Fruit fly (Drosophila melanogaster) whole organism, embryonic: ENCODE results near the gene usp.

Experiments
- B-H2 ChIP-seq: fragments of 200-800 bp; sonication (Bioruptor generic); optimal IDR thresholded peaks from 2 replicates; lab custom pipeline; 2018; ENCODE audit warnings: missing biosample characterization, mild to moderate bottlenecking, missing genetic modification characterization
- Bteb2 ChIP-seq: fragments of 200-800 bp; sonication (Bioruptor generic); optimal IDR thresholded peaks from 2 replicates; lab custom pipeline; 2016; ENCODE audit warnings: missing biosample characterization, missing genetic modification characterization
- CG10267 ChIP-seq: fragments of 200-800 bp; sonication (Bioruptor generic); optimal IDR thresholded peaks from 2 replicates; lab custom pipeline; 2018; ENCODE audit warnings: missing biosample characterization, mild to moderate bottlenecking, missing genetic modification characterization, moderate library complexity
- CG10274 ChIP-seq: fragments of 200-800 bp; sonication (Bioruptor generic); optimal IDR thresholded peaks from 3 replicates; lab custom pipeline; 2017; ENCODE audit warnings: missing biosample characterization, mild to moderate bottlenecking, missing genetic modification characterization
- CG13624 ChIP-seq: fragments of 200-800 bp; sonication (Bioruptor generic); optimal IDR thresholded peaks from 2 replicates; lab custom pipeline; 2016; ENCODE audit warnings: missing biosample characterization, missing genetic modification characterization
- CG14710 ChIP-seq: fragments of 200-800 bp; sonication (Bioruptor generic); optimal IDR thresholded peaks from 3 replicates; lab custom pipeline; 2019; ENCODE audit warnings: missing biosample characterization, mild to moderate bottlenecking, missing genetic modification characterization, moderate library complexity
- CG15011 ChIP-seq: fragments of 200-800 bp; sonication (Bioruptor generic); optimal IDR thresholded peaks from 3 replicates; lab custom pipeline; 2018; ENCODE audit warnings: missing biosample characterization, mild to moderate bottlenecking, missing genetic modification characterization
- CG16813 ChIP-seq: fragments of 200-800 bp; sonication (Bioruptor generic); IDR thresholded peaks from 3 replicates; pipeline ENCODE4 v1.3.6; 2022; ENCODE audit warnings: missing biosample characterization, missing genetic modification characterization; ENCODE audit not compliant: partially characterized antibody
- CG17359 ChIP-seq: fragments of 200-800 bp; sonication (Bioruptor generic); optimal IDR thresholded peaks from 3 replicates; lab custom pipeline; 2018; ENCODE audit warnings: missing biosample characterization, mild to moderate bottlenecking, missing genetic modification characterization, moderate library complexity
- CG2129 ChIP-seq: fragments of 200-800 bp; sonication (Bioruptor generic); IDR thresholded peaks from 2 replicates; pipeline ENCODE4 v1.3.6; 2022; ENCODE audit warnings: missing biosample characterization, missing genetic modification characterization; ENCODE audit not compliant: partially characterized antibody
- CG2199 ChIP-seq: fragments of 200-800 bp; sonication (Bioruptor generic); IDR thresholded peaks from 3 replicates; pipeline ENCODE4 v1.3.6; 2022; ENCODE audit warnings: missing biosample characterization, missing genetic modification characterization
- CG31441 ChIP-seq: fragments of 200-800 bp; sonication (Bioruptor generic); IDR thresholded peaks from 2 replicates; pipeline ENCODE4 v1.3.6; 2022; ENCODE audit warnings: missing biosample characterization, missing genetic modification characterization
- CG4617 ChIP-seq: fragments of 200-800 bp; sonication (Bioruptor generic); optimal IDR thresholded peaks from 3 replicates; lab custom pipeline; 2016; ENCODE audit warnings: missing biosample characterization, missing genetic modification characterization, borderline replicate concordance
- CG5953 ChIP-seq: fragments of 200-800 bp; sonication (Bioruptor generic); IDR thresholded peaks from 2 replicates; pipeline ENCODE4 v1.3.6; 2022; ENCODE audit warnings: missing biosample characterization, missing genetic modification characterization
- CG7372 ChIP-seq: fragments of 200-800 bp; sonication (Bioruptor generic); IDR thresholded peaks from 2 replicates; pipeline ENCODE4 v1.3.6; 2022; ENCODE audit warnings: missing biosample characterization, missing genetic modification characterization
- CG8924 ChIP-seq: fragments of 200-800 bp; optimal IDR thresholded peaks from 3 replicates; lab custom pipeline; 2019; ENCODE audit warnings: missing biosample characterization, mild to moderate bottlenecking, missing genetic modification characterization, moderate library complexity
- CG9797 ChIP-seq: fragments of 200-800 bp; sonication (Bioruptor generic); optimal IDR thresholded peaks from 3 replicates; lab custom pipeline; 2018; ENCODE audit warnings: missing biosample characterization, mild to moderate bottlenecking, missing genetic modification characterization
- Dip2 ChIP-seq: fragments of 200-800 bp; sonication (Bioruptor generic); IDR thresholded peaks from 2 replicates; pipeline ENCODE4 v1.3.6; 2022; ENCODE audit warnings: missing biosample characterization, missing genetic modification characterization
- Eip74EF ChIP-seq, 2 experiments: fragments of 200-800 bp in 1 of 2; fragments of >200 bp in 1 of 2; sonication (Bioruptor generic) in 1 of 2; optimal IDR thresholded peaks; 2 replicates each; lab custom pipeline; 2017 to 2019; ENCODE audit warnings: missing biosample characterization in 2 of 2, missing genetic modification characterization in 2 of 2, mild to moderate bottlenecking in 1 of 2, moderate library complexity in 1 of 2
- Hr3 ChIP-seq: fragments of 200-800 bp; sonication (Bioruptor generic); optimal IDR thresholded peaks from 3 replicates; lab custom pipeline; 2016; ENCODE audit warnings: missing biosample characterization, missing genetic modification characterization
- Max ChIP-seq: fragments of 200-800 bp; sonication (Bioruptor generic); optimal IDR thresholded peaks from 2 replicates; lab custom pipeline; 2016; ENCODE audit warnings: missing biosample characterization, mild to moderate bottlenecking, missing genetic modification characterization
- PHDP ChIP-seq: fragments of 200-800 bp; sonication (Bioruptor generic); optimal IDR thresholded peaks from 3 replicates; lab custom pipeline; 2018; ENCODE audit warnings: missing biosample characterization, mild to moderate bottlenecking, missing genetic modification characterization, moderate library complexity
- Pdp1 ChIP-seq, 2 experiments: fragments of 200-800 bp; sonication (Bioruptor generic); optimal IDR thresholded peaks; 3 replicates each; lab custom pipeline; 2016; ENCODE audit warnings: missing biosample characterization in 2 of 2, missing genetic modification characterization in 2 of 2, mild to moderate bottlenecking in 1 of 2, moderate library complexity in 1 of 2
- Scr ChIP-seq: fragments of 200-800 bp; sonication (Bioruptor generic); IDR thresholded peaks from 2 replicates; pipeline ENCODE4 v1.3.6; 2022; ENCODE audit warnings: missing biosample characterization, missing genetic modification characterization; ENCODE audit not compliant: partially characterized antibody
- Sox100B ChIP-seq: fragments of 200-800 bp; sonication (Bioruptor generic); optimal IDR thresholded peaks from 3 replicates; lab custom pipeline; 2018; ENCODE audit warnings: missing biosample characterization, mild to moderate bottlenecking, missing genetic modification characterization
- Sry-β ChIP-seq: fragments of 200-800 bp; sonication (Bioruptor generic); optimal IDR thresholded peaks from 2 replicates; lab custom pipeline; 2018; ENCODE audit warnings: missing biosample characterization, mild to moderate bottlenecking, missing genetic modification characterization, moderate library complexity
- Sry-δ ChIP-seq: fragments of 200-800 bp; sonication (Bioruptor generic); optimal IDR thresholded peaks from 2 replicates; lab custom pipeline; 2016; ENCODE audit warnings: missing biosample characterization, missing genetic modification characterization
- Ssrp ChIP-seq: fragments of 200-800 bp; sonication (Bioruptor generic); optimal IDR thresholded peaks from 2 replicates; lab custom pipeline; 2018; ENCODE audit warnings: missing biosample characterization, mild to moderate bottlenecking, missing genetic modification characterization, moderate library complexity
- Tbp ChIP-seq: fragments of >200 bp; optimal IDR thresholded peaks from 2 replicates; lab custom pipeline; 2018; ENCODE audit warnings: missing biosample characterization, missing genetic modification characterization
- ap ChIP-seq: fragments of 200-800 bp; sonication (Bioruptor generic); IDR thresholded peaks from 2 replicates; pipeline ENCODE4 v1.3.6; 2022; ENCODE audit warnings: missing biosample characterization, missing genetic modification characterization
- chinmo ChIP-seq: fragments of 200-800 bp; sonication (Bioruptor generic); IDR thresholded peaks from 4 replicates; pipeline ENCODE4 v1.3.6; 2022; ENCODE audit warnings: missing biosample characterization, missing genetic modification characterization; ENCODE audit not compliant: partially characterized antibody
- eve ChIP-seq, 2 experiments: fragments of >200 bp; optimal IDR thresholded peaks; 2 replicates each; lab custom pipeline; 2017; ENCODE audit warnings: missing biosample characterization in 2 of 2, missing genetic modification characterization in 2 of 2
- inv ChIP-seq: fragments of 200-800 bp; sonication (Bioruptor generic); IDR thresholded peaks from 2 replicates; pipeline ENCODE4 v1.3.6; 2022; ENCODE audit warnings: missing biosample characterization, missing genetic modification characterization; ENCODE audit not compliant: partially characterized antibody
- klu ChIP-seq: fragments of 200-800 bp; sonication (Bioruptor generic); IDR thresholded peaks from 2 replicates; pipeline ENCODE4 v1.3.6; 2022; ENCODE audit warnings: missing biosample characterization, missing genetic modification characterization
- mirr ChIP-seq: fragments of 200-800 bp; sonication (Bioruptor generic); optimal IDR thresholded peaks from 3 replicates; lab custom pipeline; 2018; ENCODE audit warnings: missing biosample characterization, mild to moderate bottlenecking, missing genetic modification characterization
- mld ChIP-seq: fragments of 200-800 bp; sonication (Bioruptor generic); IDR thresholded peaks from 3 replicates; pipeline ENCODE4 v1.3.6; 2022; ENCODE audit warnings: missing biosample characterization, missing genetic modification characterization; ENCODE audit not compliant: partially characterized antibody
- nerfin-2 ChIP-seq: fragments of 200-800 bp; sonication (Bioruptor generic); IDR thresholded peaks from 2 replicates; pipeline ENCODE4 v1.3.6; 2022; ENCODE audit warnings: missing biosample characterization, missing genetic modification characterization; ENCODE audit not compliant: partially characterized antibody
- nmo ChIP-seq: fragments of 200-800 bp; sonication (Bioruptor generic); optimal IDR thresholded peaks from 2 replicates; lab custom pipeline; 2018; ENCODE audit warnings: missing biosample characterization, mild to moderate bottlenecking, missing genetic modification characterization, moderate library complexity
- pzg ChIP-seq: fragments of 200-800 bp; sonication (Bioruptor generic); optimal IDR thresholded peaks from 3 replicates; lab custom pipeline; 2018; ENCODE audit warnings: missing biosample characterization, mild to moderate bottlenecking, missing genetic modification characterization, moderate library complexity
- slou ChIP-seq: fragments of 200-800 bp; sonication (Bioruptor generic); optimal IDR thresholded peaks from 3 replicates; lab custom pipeline; 2016; ENCODE audit warnings: missing biosample characterization, missing genetic modification characterization
- sna ChIP-seq: fragments of 200-800 bp; sonication (Bioruptor generic); IDR thresholded peaks from 2 replicates; pipeline ENCODE4 v1.3.6; 2022; ENCODE audit warnings: missing biosample characterization, missing genetic modification characterization; ENCODE audit not compliant: partially characterized antibody
- stwl ChIP-seq: fragments of 200-800 bp; sonication (Bioruptor generic); optimal IDR thresholded peaks from 3 replicates; lab custom pipeline; 2018; ENCODE audit warnings: missing biosample characterization, mild to moderate bottlenecking, missing genetic modification characterization, moderate library complexity
- tna ChIP-seq: fragments of 200-800 bp; sonication (Bioruptor generic); IDR thresholded peaks from 2 replicates; pipeline ENCODE4 v1.3.6; 2022; ENCODE audit warnings: missing biosample characterization, missing genetic modification characterization; ENCODE audit not compliant: partially characterized antibody
- twi ChIP-seq: fragments of 200-800 bp; optimal IDR thresholded peaks from 2 replicates; lab custom pipeline; 2019; ENCODE audit warnings: missing biosample characterization, mild to moderate bottlenecking, missing genetic modification characterization, moderate library complexity
- vnd ChIP-seq: fragments of 200-800 bp; sonication (Bioruptor generic); IDR thresholded peaks from 3 replicates; pipeline ENCODE4 v1.3.6; 2022; ENCODE audit warnings: missing biosample characterization, missing genetic modification characterization; ENCODE audit not compliant: partially characterized antibody
- wek ChIP-seq: fragments of 200-800 bp; sonication (Bioruptor generic); optimal IDR thresholded peaks from 3 replicates; lab custom pipeline; 2018; ENCODE audit warnings: missing biosample characterization, mild to moderate bottlenecking, missing genetic modification characterization, moderate library complexity
- wor ChIP-seq: fragments of 200-800 bp; sonication (Bioruptor generic); IDR thresholded peaks from 2 replicates; pipeline ENCODE4 v1.3.6; 2022; ENCODE audit warnings: missing biosample characterization, missing genetic modification characterization
- zen2 ChIP-seq: fragments of 200-800 bp; sonication (Bioruptor generic); IDR thresholded peaks from 3 replicates; pipeline ENCODE4 v1.3.6; 2022; ENCODE audit warnings: missing biosample characterization, missing genetic modification characterization; ENCODE audit not compliant: partially characterized antibody
- zf30C ChIP-seq: fragments of 200-800 bp; sonication (Bioruptor generic); optimal IDR thresholded peaks from 3 replicates; lab custom pipeline; 2018; ENCODE audit warnings: missing biosample characterization, mild to moderate bottlenecking, missing genetic modification characterization

Gene usp

dm6 chrX:2065073-2065472, 23.0 kb upstream of the usp start, which contains the start of gene CG4281 (continued):
- no peak for TF ChIP-seq zf30C (GFP tag; lab: Kevin White, UChicago)
- TF ChIP-seq wor: no peak
- peak; percentile 10 for TF ChIP-seq PHDP (tag; lab: Kevin White, UChicago)
- no peak for TF ChIP-seq CG13624 (GFP tag; lab: Kevin White, UChicago)
- no peak for TF ChIP-seq eve (GFP tag; optimal IDR thresholded peaks at IDR 0.05; lab: Kevin White, UChicago)
- TF ChIP-seq CG5953 (GFP tag; lab: Robert Waterston, UW): no peak
- TF ChIP-seq CG14710 (tag; lab: Kevin White, UChicago): peak; percentile 47
- TF ChIP-seq CG9797 (GFP tag; lab: Kevin White, UChicago): peak; percentile 22
- no peak for TF ChIP-seq wek (GFP tag; lab: Kevin White, UChicago)
- TF ChIP-seq CG4617: peak; percentile 8
- no peak for TF ChIP-seq CG10274 (GFP tag; lab: Kevin White, UChicago)
- no peak for TF ChIP-seq mirr (GFP tag; lab: Kevin White, UChicago)
- TF ChIP-seq twi (tag; lab: Kevin White, UChicago): no peak
- TF ChIP-seq nmo (GFP tag; lab: Kevin White, UChicago): peak; percentile 9
- peak; percentile 95 for TF ChIP-seq Scr (GFP tag; lab: Robert Waterston, UW)
- TF ChIP-seq sna (GFP tag; lab: Robert Waterston, UW): peak; percentile 98
- no peak for TF ChIP-seq Ssrp (tag; lab: Kevin White, UChicago)
- no peak for TF ChIP-seq CG17359 (tag; lab: Kevin White, UChicago)
- peak; percentile 91 for TF ChIP-seq vnd (GFP tag; lab: Robert Waterston, UW)
- peak; percentile 88 for TF ChIP-seq CG16813 (GFP tag; lab: Robert Waterston, UW)
- TF ChIP-seq slou (GFP tag; lab: Kevin White, UChicago): no peak
- peak; percentile 56 for TF ChIP-seq stwl
- TF ChIP-seq CG2199: no peak
- no peak for TF ChIP-seq klu
- TF ChIP-seq chinmo (GFP tag; lab: Robert Waterston, UW): peak; percentile 76; the same call in 2 of the 4 replicates
- TF ChIP-seq Sox100B (GFP tag; lab: Kevin White, UChicago): no peak
- TF ChIP-seq Hr3 (GFP tag; lab: Kevin White, UChicago): no peak
- TF ChIP-seq CG7372 (GFP tag; lab: Robert Waterston, UW): no peak
- TF ChIP-seq Dip2 (GFP tag; lab: Robert Waterston, UW): no peak
- peak; percentile 77 for TF ChIP-seq mld (GFP tag; lab: Robert Waterston, UW)
- peak; percentile 80 for TF ChIP-seq nerfin-2 (GFP tag; lab: Robert Waterston, UW)
- TF ChIP-seq Sry-δ (GFP tag; lab: Kevin White, UChicago): peak; percentile 82
- peak in 1 of 2 experiments; percentile 1 for TF ChIP-seq Pdp1 (GFP tag; optimal IDR thresholded peaks at IDR 0.05; lab: Kevin White, UChicago)
- TF ChIP-seq CG15011: no peak
- TF ChIP-seq inv (GFP tag; lab: Robert Waterston, UW): peak; percentile 85
- TF ChIP-seq CG10267 (tag; lab: Kevin White, UChicago): peak; percentile 80
- no peak for TF ChIP-seq ap (GFP tag; lab: Robert Waterston, UW)
- TF ChIP-seq B-H2 (GFP tag; lab: Kevin White, UChicago): no peak
- peak; percentile 95 for TF ChIP-seq zen2 (GFP tag; lab: Robert Waterston, UW)
- peak; percentile 91 for TF ChIP-seq CG2129 (GFP tag; lab: Robert Waterston, UW)
- 0 out of 2 replicates have a peak, but pooled peaks have one; percentile 21 for TF ChIP-seq CG31441 (GFP tag; lab: Robert Waterston, UW)
- peak; percentile 92 for TF ChIP-seq tna
- no peak for TF ChIP-seq Bteb2
- peak; percentile 82 for TF ChIP-seq Sry-β (GFP tag; lab: Kevin White, UChicago)
- TF ChIP-seq pzg (GFP tag; lab: Kevin White, UChicago): peak; percentile 67
- peak in 1 of 2 experiments; percentile 3 for TF ChIP-seq Eip74EF (GFP tag; optimal IDR thresholded peaks at IDR 0.05; lab: Kevin White, UChicago)
- peak; percentile 4 for TF ChIP-seq Max
- TF ChIP-seq Tbp (GFP tag; lab: Kevin White, UChicago): peak; percentile 4
- TF ChIP-seq CG8924 (tag; lab: Kevin White, UChicago): no peak
